Worm (Caenorhabditis elegans): ENCODE measurements around the gene mfsd-10.

DNA sequence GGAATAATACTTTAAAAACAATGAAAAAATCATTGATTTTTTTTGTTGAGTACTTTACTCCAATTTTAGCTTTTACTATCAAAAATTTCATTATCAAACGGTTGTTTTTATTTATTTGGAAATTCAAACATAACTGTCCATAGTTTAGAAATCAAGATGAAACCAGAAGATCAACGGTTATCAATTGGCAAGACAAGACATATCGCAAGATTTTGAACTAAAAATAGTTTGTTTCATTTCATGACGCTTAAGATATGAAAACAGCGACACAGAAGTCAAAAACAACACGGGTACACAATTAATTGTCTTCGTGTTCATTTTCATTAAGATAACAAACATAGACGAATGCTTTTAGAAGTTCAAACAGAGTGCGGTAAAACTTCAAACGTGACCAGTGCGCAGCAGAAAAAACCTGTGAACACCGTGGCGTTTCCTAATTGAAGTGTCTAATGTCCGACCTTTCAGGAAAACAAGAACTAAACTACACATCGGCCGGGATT, 49.1 kb upstream of the mfsd-10 start:
- TF ChIP-seq tbx-8 (GFP tag; optimal IDR thresholded peaks at IDR 0.05): no peak
- TF ChIP-seq nhr-28 (tag; optimal IDR thresholded peaks at IDR 0.05): no peak
- no peak for TF ChIP-seq unc-39 (tag; optimal IDR thresholded peaks at IDR 0.05)
- TF ChIP-seq ces-1 (GFP tag; optimal IDR thresholded peaks at IDR 0.05): no peak
- TF ChIP-seq sptf-1 (tag; optimal IDR thresholded peaks at IDR 0.05): no peak
- no peak for TF ChIP-seq unc-62 (GFP tag; optimal IDR thresholded peaks at IDR 0.05)
- TF ChIP-seq blmp-1 (tag; optimal IDR thresholded peaks at IDR 0.05): no peak
- TF ChIP-seq mep-1 (tag; optimal IDR thresholded peaks at IDR 0.05): no peak
- TF ChIP-seq nhr-237 (tag; optimal IDR thresholded peaks at IDR 0.05): no peak
- TF ChIP-seq pha-4 (tag; optimal IDR thresholded peaks at IDR 0.05): no peak
- TF ChIP-seq nhr-12 (tag; optimal IDR thresholded peaks at IDR 0.05): no peak
- TF ChIP-seq mab-5 (tag; optimal IDR thresholded peaks at IDR 0.05): no peak

Measured in whole organism, mixed stage, embryonic.